Fruit fly (Drosophila melanogaster): ENCODE measurements around the gene Myo31DF.

DNA sequence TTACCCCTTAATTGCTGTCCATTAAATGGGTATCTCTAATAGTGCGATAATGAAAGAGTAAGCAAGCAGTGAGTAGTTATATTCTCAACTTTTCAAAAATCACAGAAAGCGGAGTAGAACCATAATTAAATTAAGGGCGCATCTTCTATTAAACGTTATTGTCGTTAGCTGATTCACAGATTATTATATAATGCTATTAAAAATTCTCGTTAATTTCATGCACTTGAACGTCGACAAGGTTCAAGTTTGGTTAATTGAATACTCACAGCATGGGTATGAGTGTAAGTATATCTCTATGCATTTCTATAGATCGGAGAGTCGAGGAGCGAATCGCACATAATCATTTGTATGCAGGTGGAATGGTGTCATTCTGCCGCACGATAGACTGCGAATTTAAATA lies 4.3 kb upstream of the Myo31DF start:
- no peak for TF ChIP-seq dmrt93B (GFP tag; optimal IDR thresholded peaks at IDR 0.05)
- no peak for TF ChIP-seq GATAd (GFP tag; optimal IDR thresholded peaks at IDR 0.05)
- no peak for TF ChIP-seq dsf (GFP tag; optimal IDR thresholded peaks at IDR 0.05; ENCODE audit: borderline replicate concordance)
- TF ChIP-seq Dfd (GFP tag; optimal IDR thresholded peaks at IDR 0.05): no peak
- TF ChIP-seq br (GFP tag; optimal IDR thresholded peaks at IDR 0.05): no peak
- TF ChIP-seq OdsH (GFP tag; optimal IDR thresholded peaks at IDR 0.05): no peak
- TF ChIP-seq Mio (GFP tag; optimal IDR thresholded peaks at IDR 0.05): no peak
- TF ChIP-seq Sp1 (GFP tag; optimal IDR thresholded peaks at IDR 0.05): no peak
- no peak for TF ChIP-seq h (GFP tag; optimal IDR thresholded peaks at IDR 0.05)
- TF ChIP-seq Myc (optimal IDR thresholded peaks at IDR 0.05): no peak
- no peak for TF ChIP-seq Abd-B (GFP tag; optimal IDR thresholded peaks at IDR 0.05)

All from whole organism, wandering third instar larva.